Fruit fly (Drosophila melanogaster) whole organism, embryonic: ENCODE data around the gene Ldaf1.

Source experiments
- CG10366 ChIP-seq: fragments of 200-800 bp; sonication (Bioruptor generic); IDR thresholded peaks from 2 replicates; pipeline ENCODE4 v1.3.6; 2022; ENCODE audit warnings: missing biosample characterization, missing genetic modification characterization
- CG11247 ChIP-seq: fragments of 200-800 bp; sonication (Bioruptor generic); IDR thresholded peaks from 2 replicates; pipeline ENCODE4 v1.3.6; 2022; ENCODE audit warnings: missing biosample characterization, missing genetic modification characterization
- CG11504 ChIP-seq: fragments of 200-800 bp; sonication (Bioruptor generic); optimal IDR thresholded peaks from 3 replicates; lab custom pipeline; 2019; ENCODE audit warnings: missing biosample characterization, mild to moderate bottlenecking, missing genetic modification characterization, moderate library complexity
- CG12744 ChIP-seq: fragments of 200-800 bp; sonication (Bioruptor generic); optimal IDR thresholded peaks from 2 replicates; lab custom pipeline; 2016; ENCODE audit warnings: missing biosample characterization, missing genetic modification characterization
- CG13123 ChIP-seq: fragments of 200-800 bp; sonication (Bioruptor generic); optimal IDR thresholded peaks from 2 replicates; lab custom pipeline; 2016; ENCODE audit warnings: missing biosample characterization, missing genetic modification characterization
- CG13775 ChIP-seq: fragments of 200-800 bp; sonication (Bioruptor generic); optimal IDR thresholded peaks from 3 replicates; lab custom pipeline; 2017; ENCODE audit warnings: missing biosample characterization, mild to moderate bottlenecking, missing genetic modification characterization
- CG14014 ChIP-seq: fragments of 200-800 bp; sonication (Bioruptor generic); IDR thresholded peaks from 2 replicates; pipeline ENCODE4 v1.3.6; 2022; ENCODE audit warnings: missing biosample characterization, missing genetic modification characterization
- CG15479 ChIP-seq: fragments of 200-800 bp; sonication (Bioruptor generic); optimal IDR thresholded peaks from 3 replicates; lab custom pipeline; 2019; ENCODE audit warnings: missing biosample characterization, mild to moderate bottlenecking, missing genetic modification characterization, moderate library complexity
- CG15514 ChIP-seq: fragments of 200-800 bp; sonication (Bioruptor generic); optimal IDR thresholded peaks from 3 replicates; lab custom pipeline; 2017; ENCODE audit warnings: missing biosample characterization, missing genetic modification characterization, mild to moderate bottlenecking, moderate library complexity, missing genetic modification reagents
- CG17359 ChIP-seq: fragments of 200-800 bp; sonication (Bioruptor generic); optimal IDR thresholded peaks from 3 replicates; lab custom pipeline; 2018; ENCODE audit warnings: missing biosample characterization, mild to moderate bottlenecking, missing genetic modification characterization, moderate library complexity
- CG17568 ChIP-seq: fragments of 200-800 bp; sonication (Bioruptor generic); optimal IDR thresholded peaks from 2 replicates; lab custom pipeline; 2018; ENCODE audit warnings: missing biosample characterization, mild to moderate bottlenecking, missing genetic modification characterization, moderate library complexity
- CG17802 ChIP-seq: fragments of 200-800 bp; sonication (Bioruptor generic); optimal IDR thresholded peaks from 2 replicates; lab custom pipeline; 2018; ENCODE audit warnings: missing biosample characterization, mild to moderate bottlenecking, missing genetic modification characterization, moderate library complexity
- CG30020 ChIP-seq: fragments of 200-800 bp; optimal IDR thresholded peaks from 2 replicates; lab custom pipeline; 2019; ENCODE audit warnings: missing biosample characterization, mild to moderate bottlenecking, missing genetic modification characterization, moderate library complexity
- CG30403 ChIP-seq: fragments of 200-800 bp; sonication (Bioruptor generic); optimal IDR thresholded peaks from 3 replicates; lab custom pipeline; 2016; ENCODE audit warnings: missing biosample characterization, missing genetic modification characterization
- CG31224 ChIP-seq: fragments of 200-800 bp; sonication (Bioruptor generic); IDR thresholded peaks from 2 replicates; pipeline ENCODE4 v1.3.6; 2022; ENCODE audit warnings: missing biosample characterization, missing genetic modification characterization
- CG3407 ChIP-seq: fragments of 200-800 bp; sonication (Bioruptor generic); optimal IDR thresholded peaks from 2 replicates; lab custom pipeline; 2018; ENCODE audit warnings: missing biosample characterization, mild to moderate bottlenecking, missing genetic modification characterization
- CG3847 ChIP-seq: fragments of 200-800 bp; sonication (Bioruptor generic); IDR thresholded peaks from 2 replicates; pipeline ENCODE4 v1.3.6; 2022; ENCODE audit warnings: missing biosample characterization, missing genetic modification characterization
- CG43689 ChIP-seq: fragments of 200-800 bp; sonication (Bioruptor generic); IDR thresholded peaks from 2 replicates; pipeline ENCODE4 v1.3.6; 2022; ENCODE audit warnings: missing biosample characterization, missing genetic modification characterization
- CG6683 ChIP-seq: fragments of 200-800 bp; sonication (Bioruptor generic); optimal IDR thresholded peaks from 2 replicates; lab custom pipeline; 2017; ENCODE audit warnings: missing biosample characterization, mild to moderate bottlenecking, missing genetic modification characterization, missing genetic modification reagents
- CG6854 ChIP-seq: fragments of 200-800 bp; sonication (Bioruptor generic); optimal IDR thresholded peaks from 3 replicates; lab custom pipeline; 2017; ENCODE audit warnings: missing biosample characterization, mild to moderate bottlenecking, missing genetic modification characterization
- CG7786 ChIP-seq: fragments of 200-800 bp; sonication (Bioruptor generic); optimal IDR thresholded peaks from 2 replicates; lab custom pipeline; 2016; ENCODE audit warnings: missing biosample characterization, missing genetic modification characterization
- CG7928 ChIP-seq: fragments of 200-800 bp; sonication (Bioruptor generic); optimal IDR thresholded peaks from 2 replicates; lab custom pipeline; 2017; ENCODE audit warnings: missing biosample characterization, mild to moderate bottlenecking, missing genetic modification characterization
- CG8290 ChIP-seq, 3 experiments: fragments of 200-800 bp; sonication (Bioruptor generic); optimal IDR thresholded peaks; 2 replicates each; lab custom pipeline; 2016 to 2019; ENCODE audit warnings: missing biosample characterization in 3 of 3, missing genetic modification characterization in 3 of 3, mild to moderate bottlenecking in 2 of 3, moderate library complexity in 1 of 3
- CG8765 ChIP-seq: fragments of 200-800 bp; sonication (Bioruptor generic); IDR thresholded peaks from 2 replicates; pipeline ENCODE4 v1.3.6; 2022; ENCODE audit warnings: missing biosample characterization, missing genetic modification characterization
- E2f1 ChIP-seq: fragments of 200-800 bp; sonication (Bioruptor generic); IDR thresholded peaks from 2 replicates; pipeline ENCODE4 v1.3.6; 2022; ENCODE audit warnings: missing biosample characterization, missing genetic modification characterization
- Fer1 ChIP-seq: fragments of 200-800 bp; sonication (Bioruptor generic); optimal IDR thresholded peaks from 2 replicates; lab custom pipeline; 2017; ENCODE audit warnings: missing biosample characterization, mild to moderate bottlenecking, missing genetic modification characterization
- Kr ChIP-seq: fragments of 200-800 bp; sonication (Bioruptor generic); optimal IDR thresholded peaks from 2 replicates; lab custom pipeline; 2017; ENCODE audit warnings: missing biosample characterization, mild to moderate bottlenecking, missing genetic modification characterization
- Nf-YA ChIP-seq: fragments of 200-800 bp; sonication (Bioruptor generic); IDR thresholded peaks from 2 replicates; pipeline ENCODE4 v1.3.6; 2022; ENCODE audit warnings: missing biosample characterization, missing genetic modification characterization
- Pdp1 ChIP-seq, 2 experiments: fragments of 200-800 bp; sonication (Bioruptor generic); optimal IDR thresholded peaks; 3 replicates each; lab custom pipeline; 2016; ENCODE audit warnings: missing biosample characterization in 2 of 2, missing genetic modification characterization in 2 of 2, mild to moderate bottlenecking in 1 of 2, moderate library complexity in 1 of 2
- Scr ChIP-seq: fragments of 200-800 bp; sonication (Bioruptor generic); IDR thresholded peaks from 2 replicates; pipeline ENCODE4 v1.3.6; 2022; ENCODE audit warnings: missing biosample characterization, missing genetic modification characterization; ENCODE audit not compliant: partially characterized antibody
- Side ChIP-seq: fragments of 200-800 bp; sonication (Bioruptor generic); optimal IDR thresholded peaks from 2 replicates; lab custom pipeline; 2016; ENCODE audit warnings: missing biosample characterization, missing genetic modification characterization
- Sry-δ ChIP-seq: fragments of 200-800 bp; sonication (Bioruptor generic); optimal IDR thresholded peaks from 2 replicates; lab custom pipeline; 2016; ENCODE audit warnings: missing biosample characterization, missing genetic modification characterization
- Vsx1 ChIP-seq: fragments of 200-800 bp; sonication (Bioruptor generic); optimal IDR thresholded peaks from 2 replicates; lab custom pipeline; 2017; ENCODE audit warnings: missing biosample characterization, mild to moderate bottlenecking, missing genetic modification characterization, missing genetic modification reagents
- ac ChIP-seq: fragments of 200-800 bp; sonication (Bioruptor generic); optimal IDR thresholded peaks from 3 replicates; lab custom pipeline; 2017; ENCODE audit warnings: missing biosample characterization, mild to moderate bottlenecking, missing genetic modification characterization
- ato ChIP-seq: fragments of 200-800 bp; sonication (Bioruptor generic); IDR thresholded peaks from 2 replicates; pipeline ENCODE4 v1.3.6; 2022; ENCODE audit warnings: missing biosample characterization, missing genetic modification characterization; ENCODE audit not compliant: partially characterized antibody
- az2 ChIP-seq: fragments of 200-800 bp; sonication (Bioruptor generic); optimal IDR thresholded peaks from 3 replicates; lab custom pipeline; 2016; ENCODE audit warnings: missing biosample characterization, missing genetic modification characterization
- dysf ChIP-seq: fragments of 200-800 bp; sonication (Bioruptor generic); IDR thresholded peaks from 3 replicates; pipeline ENCODE4 v1.3.6; 2022; ENCODE audit warnings: missing biosample characterization, missing genetic modification characterization
- hbn ChIP-seq: fragments of 200-800 bp; sonication (Bioruptor generic); IDR thresholded peaks from 2 replicates; pipeline ENCODE4 v1.3.6; 2022; ENCODE audit warnings: missing biosample characterization, missing genetic modification characterization; ENCODE audit not compliant: partially characterized antibody
- hkb ChIP-seq, 2 experiments: fragments of 200-800 bp in 1 of 2; fragments of >200 bp in 1 of 2; sonication (Bioruptor generic) in 1 of 2; IDR thresholded peaks in 1 of 2; optimal IDR thresholded peaks in 1 of 2; 2 replicates each; pipeline versions ENCODE4 v1.3.6 to Lab custom; 2017 to 2022; ENCODE audit warnings: missing biosample characterization in 1 of 2, missing genetic modification characterization in 1 of 2
- lov ChIP-seq, 2 experiments: fragments of 200-800 bp in 1 of 2; fragments of >200 bp in 1 of 2; sonication (Bioruptor generic) in 1 of 2; IDR thresholded peaks in 1 of 2; optimal IDR thresholded peaks in 1 of 2; 2 replicates in 1 of 2; 3 replicates in 1 of 2; pipeline versions ENCODE4 v1.3.6 to Lab custom; 2017 to 2022; ENCODE audit warnings: missing biosample characterization in 1 of 2, missing genetic modification characterization in 1 of 2
- nmo ChIP-seq: fragments of 200-800 bp; sonication (Bioruptor generic); optimal IDR thresholded peaks from 2 replicates; lab custom pipeline; 2018; ENCODE audit warnings: missing biosample characterization, mild to moderate bottlenecking, missing genetic modification characterization, moderate library complexity
- prd ChIP-seq, 3 experiments: fragments of >200 bp in 2 of 3; fragments of 200-800 bp in 1 of 3; sonication (Bioruptor generic) in 1 of 3; optimal IDR thresholded peaks in 2 of 3; IDR thresholded peaks in 1 of 3; 2 replicates in 2 of 3; 3 replicates in 1 of 3; pipeline versions ENCODE4 v1.3.6 to Lab custom; 2017 to 2022; ENCODE audit warnings: missing biosample characterization in 1 of 3, missing genetic modification characterization in 1 of 3
- pzg ChIP-seq: fragments of 200-800 bp; sonication (Bioruptor generic); optimal IDR thresholded peaks from 3 replicates; lab custom pipeline; 2018; ENCODE audit warnings: missing biosample characterization, mild to moderate bottlenecking, missing genetic modification characterization, moderate library complexity
- run ChIP-seq: fragments of 200-800 bp; sonication (Bioruptor generic); optimal IDR thresholded peaks from 3 replicates; lab custom pipeline; 2018; ENCODE audit warnings: missing biosample characterization, mild to moderate bottlenecking, missing genetic modification characterization
- sens-2 ChIP-seq: fragments of 200-800 bp; sonication (Bioruptor generic); IDR thresholded peaks from 2 replicates; pipeline ENCODE4 v1.3.6; 2022; ENCODE audit warnings: missing biosample characterization, missing genetic modification characterization
- tgo ChIP-seq: fragments of 200-800 bp; sonication (Bioruptor generic); IDR thresholded peaks from 3 replicates; pipeline ENCODE4 v1.3.6; 2022; ENCODE audit warnings: missing biosample characterization, missing genetic modification characterization
- unpg ChIP-seq: fragments of 200-800 bp; sonication (Bioruptor generic); optimal IDR thresholded peaks from 3 replicates; lab custom pipeline; 2018; ENCODE audit warnings: missing biosample characterization, mild to moderate bottlenecking, missing genetic modification characterization, moderate library complexity

Ldaf1 gene

dm6 chrX:1948508-1949065 lies 46.9 kb upstream of the Ldaf1 start (continued):
- TF ChIP-seq CG7786 (GFP tag; lab: Kevin White, UChicago): peak; percentile 54
- TF ChIP-seq CG10366 (GFP tag; lab: Robert Waterston, UW): peak; percentile 45
- TF ChIP-seq CG13775: peak; percentile 52
- TF ChIP-seq CG17568: no peak
- TF ChIP-seq Vsx1 (GFP tag; lab: Kevin White, UChicago): peak; percentile 4
- no peak for TF ChIP-seq prd (optimal IDR thresholded peaks at IDR 0.05; lab: Kevin White, UChicago)
- TF ChIP-seq prd (GFP tag; IDR thresholded peaks at IDR 0.05; lab: Robert Waterston, UW): peak; percentile 60; the same call in 2 of the 3 replicates
- TF ChIP-seq CG6683 (GFP tag; lab: Kevin White, UChicago): peak; percentile 16
- TF ChIP-seq CG17802 (tag; lab: Kevin White, UChicago): no peak
- TF ChIP-seq CG3847 (GFP tag; lab: Robert Waterston, UW): peak; percentile 50
- no peak for TF ChIP-seq Sry-δ (GFP tag; lab: Kevin White, UChicago)
- no peak for TF ChIP-seq CG6854 (GFP tag; lab: Kevin White, UChicago)
- no peak for TF ChIP-seq CG30020 (tag; lab: Kevin White, UChicago)
- TF ChIP-seq Kr (GFP tag; lab: Kevin White, UChicago): no peak
- TF ChIP-seq hbn (GFP tag; lab: Robert Waterston, UW): no peak
- TF ChIP-seq Pdp1 (GFP tag; optimal IDR thresholded peaks at IDR 0.05; lab: Kevin White, UChicago): no peak
- TF ChIP-seq CG15514 (GFP tag; lab: Kevin White, UChicago): peak; percentile 59
- TF ChIP-seq az2 (GFP tag; lab: Kevin White, UChicago): no peak
- no peak for TF ChIP-seq nmo (GFP tag; lab: Kevin White, UChicago)
- no peak for TF ChIP-seq ato (GFP tag; lab: Robert Waterston, UW)
- TF ChIP-seq CG17359 (tag; lab: Kevin White, UChicago): peak; percentile 38
- peak; percentile 22 for TF ChIP-seq CG11504 (tag; lab: Kevin White, UChicago)
- peak; percentile 70 for TF ChIP-seq Fer1 (GFP tag; lab: Kevin White, UChicago)
- no peak for TF ChIP-seq E2f1 (GFP tag; lab: Robert Waterston, UW)
- TF ChIP-seq dysf (GFP tag; lab: Robert Waterston, UW): peak; percentile 57; the same call in 1 of the 3 replicates
- TF ChIP-seq CG30403: peak; percentile 60
- no peak for TF ChIP-seq Side
- TF ChIP-seq Scr (GFP tag; lab: Robert Waterston, UW): no peak
- TF ChIP-seq CG14014 (GFP tag; lab: Robert Waterston, UW): peak; percentile 53; the same call in 1 of the 2 replicates
- TF ChIP-seq CG31224 (GFP tag; lab: Robert Waterston, UW): peak; percentile 42; the same call in 1 of the 2 replicates
- peak; percentile 51; the same call in 1 of the 2 replicates for TF ChIP-seq CG11247 (GFP tag; lab: Robert Waterston, UW)
- no peak for TF ChIP-seq pzg
- TF ChIP-seq lov (optimal IDR thresholded peaks at IDR 0.05; lab: Kevin White, UChicago): no peak
- no peak for TF ChIP-seq lov (GFP tag; IDR thresholded peaks at IDR 0.05; lab: Robert Waterston, UW)
- peak; percentile 64 for TF ChIP-seq unpg (GFP tag; lab: Kevin White, UChicago)
- TF ChIP-seq hkb (optimal IDR thresholded peaks at IDR 0.05; lab: Kevin White, UChicago): no peak
- TF ChIP-seq hkb (GFP tag; IDR thresholded peaks at IDR 0.05; lab: Robert Waterston, UW): peak; percentile 47
- no peak for TF ChIP-seq CG15479 (GFP tag; lab: Kevin White, UChicago)
- TF ChIP-seq CG3407 (GFP tag; lab: Kevin White, UChicago): no peak
- TF ChIP-seq CG43689 (GFP tag; lab: Robert Waterston, UW): no peak
- no peak for TF ChIP-seq CG13123 (GFP tag; lab: Kevin White, UChicago)
- no peak for TF ChIP-seq run (tag; lab: Kevin White, UChicago)
- no peak for TF ChIP-seq sens-2 (GFP tag; lab: Robert Waterston, UW)
- peak; percentile 14 for TF ChIP-seq CG12744
- TF ChIP-seq CG7928 (GFP tag; lab: Kevin White, UChicago): peak; percentile 26
- no peak for TF ChIP-seq CG8290 (GFP tag; optimal IDR thresholded peaks at IDR 0.05; lab: Kevin White, UChicago)
- peak in 1 of 2 experiments; percentile 78 for TF ChIP-seq CG8290 (tag; optimal IDR thresholded peaks at IDR 0.05; lab: Kevin White, UChicago)
- TF ChIP-seq CG8765: peak; percentile 23; the same call in 1 of the 2 replicates
- TF ChIP-seq tgo (GFP tag; lab: Robert Waterston, UW): peak; percentile 45; the same call in 2 of the 3 replicates
- TF ChIP-seq Nf-YA (GFP tag; lab: Robert Waterston, UW): no peak
- no peak for TF ChIP-seq ac (GFP tag; lab: Kevin White, UChicago)
